Fruit fly (Drosophila melanogaster): ENCODE results near the gene CG14664.
A peak's percentile ranks its signal among the peaks of the same experiment; 100 is the strongest.

CG14664 gene

DNA sequence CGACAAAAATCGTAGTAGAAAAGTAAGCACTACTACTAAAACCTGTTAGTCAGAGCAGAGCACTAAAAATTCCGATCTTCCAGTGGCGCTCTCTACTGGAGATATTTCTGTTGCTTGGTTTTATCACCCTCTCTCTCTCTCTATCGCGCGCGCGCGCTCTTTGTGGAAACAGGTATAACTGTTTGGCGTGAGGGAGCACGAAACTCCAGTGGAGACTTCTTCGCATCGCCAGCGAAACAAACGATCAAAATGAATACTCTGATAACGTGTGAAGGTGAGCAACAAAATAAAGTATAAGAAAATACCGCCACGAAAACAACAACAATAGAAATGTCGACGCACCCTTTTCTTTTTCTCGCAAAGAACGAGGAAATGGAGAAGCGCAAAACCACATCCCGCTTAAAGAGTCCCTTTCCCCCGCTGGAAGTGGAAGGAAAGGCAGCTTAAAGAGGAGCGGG, 7.6 kb upstream of the CG14664 start:
- TF ChIP-seq dl (GFP tag; optimal IDR thresholded peaks at IDR 0.05; ENCODE audit: insufficient read depth in 1 of 2, partially characterized antibody in 2 of 2) (peak in 1 of 2 experiments; percentile 69), CG32264 (GFP tag; optimal IDR thresholded peaks at IDR 0.05) (no peak), Dif (GFP tag; optimal IDR thresholded peaks at IDR 0.05; ENCODE audit: partially characterized antibody) (peak; percentile 77), Vsx2 (GFP tag; optimal IDR thresholded peaks at IDR 0.05; ENCODE audit: partially characterized antibody) (no peak), psq (GFP tag; optimal IDR thresholded peaks at IDR 0.05) (peak; percentile 82)

dm6 chr3R:5217278-5217714, 6.6 kb upstream of the CG14664 start, which contains the start of gene cno:
Gene cno (minus strand): TSS chr3R:5217456.
- TF ChIP-seq lola (GFP tag; optimal IDR thresholded peaks at IDR 0.05) = no peak
- no peak for TF ChIP-seq dmrt93B (GFP tag; optimal IDR thresholded peaks at IDR 0.05)
- peak; percentile 43 for TF ChIP-seq Sp1 (GFP tag; optimal IDR thresholded peaks at IDR 0.05)
- TF ChIP-seq Dif (GFP tag; optimal IDR thresholded peaks at IDR 0.05; ENCODE audit: partially characterized antibody) = peak; percentile 62
- TF ChIP-seq N (GFP tag; optimal IDR thresholded peaks at IDR 0.05) = no peak
- no peak for TF ChIP-seq tai (GFP tag; optimal IDR thresholded peaks at IDR 0.05)
- TF ChIP-seq dsf (GFP tag; optimal IDR thresholded peaks at IDR 0.05; ENCODE audit: borderline replicate concordance) = no peak
- TF ChIP-seq br (GFP tag; optimal IDR thresholded peaks at IDR 0.05) = peak; percentile 1
- TF ChIP-seq Hnf4 (GFP tag; optimal IDR thresholded peaks at IDR 0.05) = peak; percentile 42
- no peak for TF ChIP-seq usp (GFP tag; optimal IDR thresholded peaks at IDR 0.05)
- TF ChIP-seq Myc (optimal IDR thresholded peaks at IDR 0.05) = peak; percentile 20
- no peak for TF ChIP-seq ey (GFP tag; optimal IDR thresholded peaks at IDR 0.05)
- no peak for TF ChIP-seq Jra (GFP tag; optimal IDR thresholded peaks at IDR 0.05)
- TF ChIP-seq Hr83 (GFP tag; optimal IDR thresholded peaks at IDR 0.05; ENCODE audit: poor library complexity, severe bottlenecking) = peak; percentile 56
- no peak for TF ChIP-seq Rel (GFP tag; optimal IDR thresholded peaks at IDR 0.05)
- peak; percentile 28 for TF ChIP-seq Rel (tag; optimal IDR thresholded peaks at IDR 0.05)
- TF ChIP-seq h (GFP tag; optimal IDR thresholded peaks at IDR 0.05) = peak; percentile 3
- TF ChIP-seq Hr78 (GFP tag; optimal IDR thresholded peaks at IDR 0.05) = no peak
- TF ChIP-seq Dfd (GFP tag; optimal IDR thresholded peaks at IDR 0.05) = no peak

- TF ChIP-seq Mio (GFP tag; optimal IDR thresholded peaks at IDR 0.05) = no peak
- TF ChIP-seq sage (GFP tag; optimal IDR thresholded peaks at IDR 0.05) = no peak
- no peak for TF ChIP-seq CG32264 (GFP tag; optimal IDR thresholded peaks at IDR 0.05)
- no peak for TF ChIP-seq lola (GFP tag; optimal IDR thresholded peaks at IDR 0.05)
- TF ChIP-seq tai (GFP tag; optimal IDR thresholded peaks at IDR 0.05) = no peak
- TF ChIP-seq brk (GFP tag; optimal IDR thresholded peaks at IDR 0.05) = no peak
- no peak for TF ChIP-seq Dif (GFP tag; optimal IDR thresholded peaks at IDR 0.05; ENCODE audit: partially characterized antibody)
- TF ChIP-seq OdsH (GFP tag; optimal IDR thresholded peaks at IDR 0.05) = no peak
- no peak for TF ChIP-seq h (GFP tag; optimal IDR thresholded peaks at IDR 0.05)
- TF ChIP-seq fru (GFP tag; optimal IDR thresholded peaks at IDR 0.05) = no peak
These were observed 4.5 kb upstream of the CG14664 start, which contains the start of the genes Prosbeta2R2 and CG1116 for dm6 chr3R:5219466-5219865. Gene Prosbeta2R2 (minus strand): TSS chr3R:5219528. Gene CG1116 (plus strand): TSS chr3R:5219657.

DNA sequence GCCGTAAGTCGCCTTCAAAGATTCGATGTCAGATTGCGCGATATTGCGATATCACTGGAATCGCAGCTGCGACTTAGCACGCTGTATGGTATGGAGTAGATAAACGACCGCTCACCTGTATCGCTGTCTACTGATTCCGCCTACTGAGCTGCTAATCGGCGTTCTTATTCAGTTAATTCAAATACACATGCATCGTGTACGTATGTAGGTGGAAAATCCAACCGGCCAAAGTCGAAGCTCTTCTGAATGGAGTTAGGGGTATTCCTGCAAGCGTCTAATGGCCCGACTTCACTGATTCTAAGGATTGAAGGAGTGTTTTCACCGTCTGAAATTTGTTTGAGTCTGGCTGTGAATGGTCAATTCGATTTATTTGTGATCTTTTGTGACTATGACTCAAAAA, 804 bp upstream of the CG14664 start, which contains the start of gene CG2604:
CG2604 (minus strand) TSS at position 231 of the 400 bp plus-strand sequence.
- TF ChIP-seq Abd-B (GFP tag; optimal IDR thresholded peaks at IDR 0.05) (no peak), foxo (GFP tag; optimal IDR thresholded peaks at IDR 0.05) (peak in 1 of 2 experiments; percentile 13), ey (GFP tag; optimal IDR thresholded peaks at IDR 0.05) (no peak), Rel (GFP tag; optimal IDR thresholded peaks at IDR 0.05) (no peak), Rel (tag; optimal IDR thresholded peaks at IDR 0.05) (peak; percentile 54), Mio (GFP tag; optimal IDR thresholded peaks at IDR 0.05) (no peak), HLH106 (tag; optimal IDR thresholded peaks at IDR 0.05) (peak; percentile 10), br (GFP tag; optimal IDR thresholded peaks at IDR 0.05) (no peak), Hnf4 (GFP tag; optimal IDR thresholded peaks at IDR 0.05) (peak; percentile 92), N (GFP tag; optimal IDR thresholded peaks at IDR 0.05) (peak; percentile 97), pan (optimal IDR thresholded peaks at IDR 0.05) (no peak), rgr (GFP tag; optimal IDR thresholded peaks at IDR 0.05) (peak; percentile 26), sv (GFP tag; optimal IDR thresholded peaks at IDR 0.05) (no peak), fru (GFP tag; optimal IDR thresholded peaks at IDR 0.05) (peak; percentile 40), CG9705 (GFP tag; optimal IDR thresholded peaks at IDR 0.05) (peak; percentile 27), Hr78 (GFP tag; optimal IDR thresholded peaks at IDR 0.05) (peak; percentile 59), dl (GFP tag; optimal IDR thresholded peaks at IDR 0.05; ENCODE audit: insufficient read depth in 1 of 2, partially characterized antibody in 2 of 2) (no peak)

All from whole organism, wandering third instar larva.